Worm (Caenorhabditis elegans): Measurements from ENCODE around the gene str-77.

Gene str-77

DNA sequence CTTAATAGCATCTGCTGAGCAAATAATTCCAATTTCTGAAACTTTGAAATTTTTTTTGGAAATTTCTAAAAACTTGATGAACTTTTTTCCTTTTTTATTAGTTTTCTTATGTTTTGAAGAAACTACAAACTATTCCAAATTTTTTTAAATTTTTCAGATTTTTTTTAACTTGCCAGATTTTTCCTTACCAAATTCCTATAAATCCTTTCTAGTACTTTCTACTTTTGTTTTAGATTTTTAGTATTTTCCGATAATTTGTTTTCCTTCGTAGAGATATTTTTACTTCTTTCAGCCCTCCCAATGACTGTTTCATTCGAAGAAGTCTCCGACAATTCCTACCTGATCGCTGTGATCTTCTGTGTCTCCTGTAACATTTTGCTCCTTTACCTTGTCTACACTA lies at the start of gene str-77:
TSS of gene str-77 (plus strand) at position 301 of the 400 bp plus-strand sequence.
- TF ChIP-seq ref-1 (GFP tag; conservative IDR thresholded peaks at IDR 0.05) (no peak), ztf-29 (GFP tag; IDR thresholded peaks at IDR 0.05) (no peak), ztf-23 (GFP tag; IDR thresholded peaks at IDR 0.05) (no peak)

DNA sequence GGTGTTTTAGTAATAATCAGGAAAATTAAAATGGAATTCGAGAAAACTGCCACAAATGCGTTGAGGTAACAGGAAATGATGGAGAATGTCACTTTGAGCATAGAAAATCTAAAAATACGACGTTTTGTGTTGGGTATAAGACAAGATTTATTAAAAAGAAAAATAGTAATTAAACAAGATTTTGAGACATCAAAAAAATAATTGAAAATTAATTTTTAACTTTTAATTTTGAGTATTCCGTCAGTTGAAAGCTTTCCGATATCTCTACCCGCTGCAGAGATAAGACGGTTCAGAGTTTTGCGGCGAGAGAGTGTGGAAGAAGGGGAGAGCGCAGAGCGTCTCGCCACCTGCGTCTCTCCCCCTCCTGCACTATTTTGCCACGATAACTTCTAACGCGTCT lies 45.4 kb upstream of the str-77 start, which contains the start of gene str-93:
TSS of gene str-93 (minus strand) at position 101 of the 400 bp plus-strand sequence.
- TF ChIP-seq klf-2 (GFP tag; conservative IDR thresholded peaks at IDR 0.05), result no peak
- TF ChIP-seq tab-1 (GFP tag; IDR thresholded peaks at IDR 0.05), result no peak
- no peak for TF ChIP-seq ztf-29 (GFP tag; IDR thresholded peaks at IDR 0.05)
- TF ChIP-seq med-1 (GFP tag; optimal IDR thresholded peaks at IDR 0.05; ENCODE audit: insufficient read depth), result no peak
- no peak for TF ChIP-seq ztf-23 (GFP tag; IDR thresholded peaks at IDR 0.05)
- TF ChIP-seq flt-1 (GFP tag; IDR thresholded peaks at IDR 0.05), result no peak
- TF ChIP-seq cog-1 (tag; optimal IDR thresholded peaks at IDR 0.05), result no peak
- TF ChIP-seq ref-1 (GFP tag; conservative IDR thresholded peaks at IDR 0.05), result no peak
- no peak for TF ChIP-seq T22C8.4 (GFP tag; IDR thresholded peaks at IDR 0.05)

DNA sequence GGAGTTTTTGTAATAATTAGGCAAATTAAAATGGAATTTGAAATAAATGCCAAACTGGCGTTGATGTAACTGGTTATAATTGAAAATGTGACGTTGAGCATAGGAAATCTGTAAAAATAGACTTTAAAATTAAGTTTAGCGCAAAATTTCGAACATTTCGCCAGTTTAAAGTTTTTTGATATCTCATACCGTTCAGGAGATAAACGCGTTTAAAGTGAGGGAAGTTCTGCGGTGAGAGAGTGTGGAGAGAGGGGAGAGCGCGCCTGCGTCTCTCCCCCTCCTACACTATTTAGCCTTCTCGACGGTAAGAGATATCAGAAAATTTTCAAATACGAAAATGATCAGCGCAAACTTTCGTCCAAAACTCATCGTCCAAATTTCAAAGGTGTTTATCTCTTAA lies 42.2 kb upstream of the str-77 start, which contains the start of gene str-92:
TSS of gene str-92 (minus strand) at position 101 of the 400 bp plus-strand sequence.
- TF ChIP-seq klf-2 (GFP tag; conservative IDR thresholded peaks at IDR 0.05) (no peak), tab-1 (GFP tag; IDR thresholded peaks at IDR 0.05) (no peak), ztf-23 (GFP tag; IDR thresholded peaks at IDR 0.05) (no peak), ztf-29 (GFP tag; IDR thresholded peaks at IDR 0.05) (no peak), flt-1 (GFP tag; IDR thresholded peaks at IDR 0.05) (no peak), T22C8.4 (GFP tag; IDR thresholded peaks at IDR 0.05) (no peak), med-1 (GFP tag; optimal IDR thresholded peaks at IDR 0.05; ENCODE audit: insufficient read depth) (no peak), ref-1 (GFP tag; conservative IDR thresholded peaks at IDR 0.05) (no peak), cog-1 (tag; optimal IDR thresholded peaks at IDR 0.05) (no peak)

DNA sequence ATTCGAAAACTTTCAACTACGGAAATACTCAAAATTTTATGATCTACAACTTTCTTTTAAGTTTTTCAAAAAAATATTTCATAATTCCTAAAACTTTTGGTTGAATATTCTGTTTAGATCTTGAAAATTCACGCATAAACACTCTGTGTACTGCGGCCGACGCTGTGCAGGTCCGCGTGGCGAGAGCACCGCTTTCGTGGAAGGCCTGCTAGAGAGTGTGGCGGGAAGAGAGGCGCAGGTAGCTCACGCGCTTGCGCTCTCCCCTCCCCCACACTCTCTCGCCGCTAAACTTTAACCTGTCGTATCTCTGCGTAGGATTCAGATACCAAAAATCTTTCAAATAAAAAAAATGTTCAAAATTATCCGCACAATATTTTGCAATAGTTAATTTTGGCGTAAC lies 35.5 kb upstream of the str-77 start:
- TF ChIP-seq klf-2 (GFP tag; conservative IDR thresholded peaks at IDR 0.05), result no peak
- TF ChIP-seq T22C8.4 (GFP tag; IDR thresholded peaks at IDR 0.05), result no peak
- no peak for TF ChIP-seq med-1 (GFP tag; optimal IDR thresholded peaks at IDR 0.05; ENCODE audit: insufficient read depth)
- TF ChIP-seq ztf-23 (GFP tag; IDR thresholded peaks at IDR 0.05), result no peak
- TF ChIP-seq tab-1 (GFP tag; IDR thresholded peaks at IDR 0.05), result no peak
- no peak for TF ChIP-seq cog-1 (tag; optimal IDR thresholded peaks at IDR 0.05)
- no peak for TF ChIP-seq ztf-29 (GFP tag; IDR thresholded peaks at IDR 0.05)
- no peak for TF ChIP-seq ref-1 (GFP tag; conservative IDR thresholded peaks at IDR 0.05)
- TF ChIP-seq flt-1 (GFP tag; IDR thresholded peaks at IDR 0.05), result no peak

DNA sequence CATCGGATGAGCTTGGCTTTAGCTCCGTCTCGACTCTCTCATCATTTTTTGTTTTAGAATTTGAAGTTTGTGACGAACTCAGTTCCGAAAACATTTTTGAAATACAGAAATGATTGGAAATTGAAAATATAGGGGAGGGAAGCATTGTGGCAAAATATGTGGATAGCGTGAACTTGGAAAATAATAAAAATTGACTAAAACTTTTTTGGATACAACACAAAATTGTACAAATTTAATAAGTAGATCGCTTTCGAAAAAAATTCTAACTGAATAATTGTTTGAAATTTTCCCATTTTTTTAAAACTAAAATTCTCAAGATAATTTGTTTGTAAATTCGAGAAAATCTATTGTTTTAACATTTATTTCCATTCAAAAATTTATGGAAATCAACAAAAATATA lies 35.0 kb upstream of the str-77 start, which contains the start of gene F59A1.15:
TSS of gene F59A1.15 (minus strand) at position 101 of the 400 bp plus-strand sequence.
- TF ChIP-seq T22C8.4 (GFP tag; IDR thresholded peaks at IDR 0.05) (no peak), cog-1 (tag; optimal IDR thresholded peaks at IDR 0.05) (no peak), klf-2 (GFP tag; conservative IDR thresholded peaks at IDR 0.05) (no peak), med-1 (GFP tag; optimal IDR thresholded peaks at IDR 0.05; ENCODE audit: insufficient read depth) (no peak), ref-1 (GFP tag; conservative IDR thresholded peaks at IDR 0.05) (no peak)

DNA sequence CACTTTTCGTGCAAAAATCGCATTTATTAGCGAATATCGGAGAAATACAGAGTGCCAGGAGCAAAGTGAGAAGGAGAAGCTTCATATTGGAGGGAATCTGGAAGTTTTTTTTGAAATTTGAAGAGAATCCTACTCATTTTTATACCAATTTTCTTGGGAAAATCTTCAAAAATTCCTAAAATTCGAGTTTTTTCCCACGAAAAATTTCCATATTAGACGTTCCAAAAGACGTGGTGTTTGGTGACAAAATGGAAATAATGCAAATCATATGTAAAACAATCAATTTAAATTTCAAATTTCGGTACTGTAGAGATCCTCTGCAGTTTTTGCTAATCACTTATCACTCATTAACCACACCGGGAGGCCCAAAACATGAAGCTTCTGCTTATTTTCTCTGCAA lies 33.9 kb upstream of the str-77 start, which contains the start of the genes F59A1.16 and F59A1.6:
TSS of gene F59A1.16 (minus strand) at position 101 of the 400 bp plus-strand sequence.
TSS of gene F59A1.6 (plus strand) at position 285 of the 400 bp plus-strand sequence.
- TF ChIP-seq flt-1 (GFP tag; IDR thresholded peaks at IDR 0.05) (no peak), tab-1 (GFP tag; IDR thresholded peaks at IDR 0.05) (no peak), klf-2 (GFP tag; conservative IDR thresholded peaks at IDR 0.05) (no peak), med-1 (GFP tag; optimal IDR thresholded peaks at IDR 0.05; ENCODE audit: insufficient read depth) (no peak), ref-1 (GFP tag; conservative IDR thresholded peaks at IDR 0.05) (no peak), T22C8.4 (GFP tag; IDR thresholded peaks at IDR 0.05) (no peak), ztf-29 (GFP tag; IDR thresholded peaks at IDR 0.05) (no peak), ztf-23 (GFP tag; IDR thresholded peaks at IDR 0.05) (no peak), cog-1 (tag; optimal IDR thresholded peaks at IDR 0.05) (no peak)

DNA sequence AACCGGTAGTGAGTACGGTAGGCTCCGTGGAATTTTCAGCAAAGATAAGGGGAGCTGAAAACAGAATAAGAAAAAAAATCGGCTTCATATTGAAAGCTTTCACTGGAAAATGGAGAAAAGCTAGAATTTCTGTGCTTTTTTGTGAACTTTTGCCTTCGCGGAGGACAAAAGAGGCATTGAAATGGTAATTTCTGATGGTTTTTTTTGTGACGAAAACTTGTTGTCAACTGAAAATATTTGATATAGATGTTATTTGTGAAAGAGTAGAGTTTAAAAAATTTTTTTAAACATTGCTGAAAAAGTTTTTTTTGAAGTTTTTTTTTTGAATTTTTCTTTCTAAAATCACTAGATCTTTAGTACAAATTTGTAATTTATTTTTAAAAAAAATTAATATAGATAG lies 31.9 kb upstream of the str-77 start, which contains the start of gene F59A1.18:
TSS of gene F59A1.18 (minus strand) at position 101 of the 400 bp plus-strand sequence.
- TF ChIP-seq cog-1 (tag; optimal IDR thresholded peaks at IDR 0.05) (no peak), klf-2 (GFP tag; conservative IDR thresholded peaks at IDR 0.05) (no peak), T22C8.4 (GFP tag; IDR thresholded peaks at IDR 0.05) (no peak), ztf-29 (GFP tag; IDR thresholded peaks at IDR 0.05) (no peak), flt-1 (GFP tag; IDR thresholded peaks at IDR 0.05) (no peak), ref-1 (GFP tag; conservative IDR thresholded peaks at IDR 0.05) (no peak), med-1 (GFP tag; optimal IDR thresholded peaks at IDR 0.05; ENCODE audit: insufficient read depth) (no peak), ztf-23 (GFP tag; IDR thresholded peaks at IDR 0.05) (no peak), tab-1 (GFP tag; IDR thresholded peaks at IDR 0.05) (no peak)

DNA sequence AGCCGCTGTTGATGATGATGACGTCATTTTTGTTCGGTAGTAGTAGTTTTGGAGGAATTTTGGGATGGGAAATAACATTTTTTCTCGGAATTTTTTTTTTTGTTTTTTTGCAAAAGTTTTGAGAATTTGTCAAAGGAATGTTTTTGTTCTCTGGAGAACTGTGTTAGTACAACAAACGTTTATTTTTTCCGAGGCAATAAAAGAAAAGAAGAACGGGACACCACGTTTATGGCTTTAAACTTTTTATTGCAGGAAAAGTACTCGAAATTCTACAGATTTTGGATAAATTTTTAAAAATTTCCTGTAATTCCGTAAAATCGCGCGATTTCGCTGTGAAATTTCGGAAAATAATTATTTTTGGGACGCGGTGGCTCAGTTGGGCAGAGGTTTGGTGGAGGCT lies 27.8 kb upstream of the str-77 start, which contains the start of gene F59A1.13:
TSS of gene F59A1.13 (minus strand) at position 101 of the 400 bp plus-strand sequence.
- TF ChIP-seq tab-1 (GFP tag; IDR thresholded peaks at IDR 0.05), result no peak
- TF ChIP-seq ztf-29 (GFP tag; IDR thresholded peaks at IDR 0.05), result no peak
- TF ChIP-seq flt-1 (GFP tag; IDR thresholded peaks at IDR 0.05), result no peak

DNA sequence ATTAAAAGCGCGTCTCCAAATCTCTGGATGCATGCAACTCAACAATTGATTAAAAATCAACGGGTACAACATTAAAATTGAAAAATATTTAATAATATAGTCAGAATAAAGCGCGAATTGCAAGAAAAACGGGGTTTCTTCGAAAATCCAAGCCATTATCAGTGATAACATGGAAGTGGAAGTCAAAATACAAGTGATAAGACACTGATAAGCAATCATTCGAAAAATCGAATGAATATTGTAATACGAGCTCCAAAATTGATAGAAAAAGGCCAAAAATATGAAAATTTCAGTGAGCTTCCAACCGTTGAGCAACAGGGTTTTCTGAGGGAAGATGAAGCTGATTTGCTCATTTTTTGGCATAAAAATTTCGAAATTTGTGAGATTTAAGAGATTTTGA lies 24.5 kb upstream of the str-77 start:
- TF ChIP-seq klf-2 (GFP tag; conservative IDR thresholded peaks at IDR 0.05) (no peak), tab-1 (GFP tag; IDR thresholded peaks at IDR 0.05) (no peak), ref-1 (GFP tag; conservative IDR thresholded peaks at IDR 0.05) (no peak), T22C8.4 (GFP tag; IDR thresholded peaks at IDR 0.05) (no peak), med-1 (GFP tag; optimal IDR thresholded peaks at IDR 0.05; ENCODE audit: insufficient read depth) (no peak), cog-1 (tag; optimal IDR thresholded peaks at IDR 0.05) (no peak), ztf-29 (GFP tag; IDR thresholded peaks at IDR 0.05) (no peak), flt-1 (GFP tag; IDR thresholded peaks at IDR 0.05) (no peak)

DNA sequence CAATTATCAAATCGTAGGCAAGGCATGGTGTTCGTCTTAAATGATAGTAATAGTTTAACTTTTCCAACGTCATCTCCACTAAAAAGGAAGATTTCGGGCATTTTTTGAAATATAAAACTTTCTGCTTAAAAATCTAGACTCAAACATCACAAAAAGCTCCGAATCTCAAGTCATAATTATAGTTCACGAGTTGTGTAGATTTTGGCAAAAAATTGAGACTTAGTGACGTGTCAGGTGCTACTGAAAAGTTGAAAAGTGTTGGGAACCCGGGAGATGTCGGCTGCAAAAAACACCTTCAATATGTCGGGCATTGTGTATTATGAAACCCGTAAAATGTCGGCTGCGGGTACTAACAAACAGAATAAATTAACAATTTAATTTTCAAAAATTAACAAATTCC lies 22.9 kb upstream of the str-77 start, which contains the start of gene Y26G10.1:
TSS of gene Y26G10.1 (minus strand) at position 101 of the 400 bp plus-strand sequence.
- TF ChIP-seq med-1 (GFP tag; optimal IDR thresholded peaks at IDR 0.05; ENCODE audit: insufficient read depth) (no peak), ref-1 (GFP tag; conservative IDR thresholded peaks at IDR 0.05) (no peak), ztf-29 (GFP tag; IDR thresholded peaks at IDR 0.05) (no peak), klf-2 (GFP tag; conservative IDR thresholded peaks at IDR 0.05) (no peak), T22C8.4 (GFP tag; IDR thresholded peaks at IDR 0.05) (no peak), cog-1 (tag; optimal IDR thresholded peaks at IDR 0.05) (no peak), ztf-23 (GFP tag; IDR thresholded peaks at IDR 0.05) (no peak), flt-1 (GFP tag; IDR thresholded peaks at IDR 0.05) (no peak)

All from whole organism, midembryonic.